Worm (Caenorhabditis elegans) whole organism, L4 larva: ENCODE results near the gene rpoa-49.

Source experiments
- D1046.2 ChIP-seq: fragments of 200-800 bp; sonication (Bioruptor generic); IDR thresholded peaks from 2 replicates; pipeline ENCODE4 v1.3.6; 2022; ENCODE audit warnings: missing genetic modification characterization, missing compliant biosample characterization
- F49E8.2 ChIP-seq: sonication (generic microtip); optimal IDR thresholded peaks from 2 replicates; lab custom pipeline; 2016; ENCODE audit warnings: missing compliant biosample characterization, mild to moderate bottlenecking, missing genetic modification characterization, borderline replicate concordance
- T20F7.1 ChIP-seq: fragments of 200-800 bp; sonication (Bioruptor generic); optimal IDR thresholded peaks from 2 replicates; lab custom pipeline; 2018; ENCODE audit warnings: mild to moderate bottlenecking, missing genetic modification characterization, missing compliant biosample characterization
- Y5F2A.4 ChIP-seq: fragments of 200-800 bp; sonication (Bioruptor generic); optimal IDR thresholded peaks from 2 replicates; lab custom pipeline; 2018; ENCODE audit warnings: mild to moderate bottlenecking, missing genetic modification characterization, missing compliant biosample characterization
- ZK337.2 ChIP-seq: fragments of 200-800 bp; sonication (Bioruptor generic); IDR thresholded peaks from 2 replicates; pipeline ENCODE4 v1.3.6; 2022; ENCODE audit warnings: missing genetic modification reagents, missing genetic modification characterization, missing compliant biosample characterization
- aha-1 ChIP-seq: fragments of 150-350 bp; peaks from one replicate; lab custom pipeline; 2014; ENCODE audit warnings: missing biosample characterization, missing genetic modification characterization
- arid-1 ChIP-seq: fragments of 200-800 bp; sonication (Bioruptor generic); conservative IDR thresholded peaks from 2 replicates; pipeline ENCODE4 v1.3.6; 2022; ENCODE audit warnings: missing genetic modification reagents, missing genetic modification characterization, missing compliant biosample characterization
- ceh-20 ChIP-seq: fragments of 200-800 bp; sonication (Bioruptor generic); IDR thresholded peaks from 2 replicates; pipeline ENCODE4 v1.3.6; 2022; ENCODE audit warnings: missing genetic modification reagents, missing genetic modification characterization, missing compliant biosample characterization
- ceh-28 ChIP-seq: fragments of 150-350 bp; optimal IDR thresholded peaks from 2 replicates; lab custom pipeline; 2014; ENCODE audit warnings: missing biosample characterization, missing genetic modification reagents, missing genetic modification characterization
- ceh-32 ChIP-seq: sonication (generic microtip); optimal IDR thresholded peaks from 2 replicates; lab custom pipeline; 2016; ENCODE audit warnings: mild to moderate bottlenecking, missing genetic modification characterization, missing compliant biosample characterization; ENCODE audit not compliant: poor library complexity
- ces-1 ChIP-seq: fragments of 150-350 bp; sonication (generic microtip); optimal IDR thresholded peaks from 4 replicates; lab custom pipeline; 2014; ENCODE audit warnings: missing biosample characterization, missing genetic modification reagents, missing genetic modification characterization
- daf-12 ChIP-seq: fragments of 150-350 bp; optimal IDR thresholded peaks from 2 replicates; lab custom pipeline; 2014; ENCODE audit warnings: missing biosample characterization, missing genetic modification reagents, missing genetic modification characterization
- daf-19 ChIP-seq: fragments of 200-800 bp; sonication (Bioruptor generic); conservative IDR thresholded peaks from 2 replicates; pipeline ENCODE4 v1.3.6; 2022; ENCODE audit warnings: missing genetic modification characterization, missing compliant biosample characterization
- dmd-9 ChIP-seq: fragments of 200-800 bp; sonication (Bioruptor generic); IDR thresholded peaks from 2 replicates; pipeline ENCODE4 v1.3.6; 2022; ENCODE audit warnings: missing genetic modification reagents, missing genetic modification characterization, missing compliant biosample characterization
- dpl-1 ChIP-seq: fragments of 150-350 bp; optimal IDR thresholded peaks from 2 replicates; lab custom pipeline; 2014; ENCODE audit warnings: missing biosample characterization, missing genetic modification reagents, missing genetic modification characterization
- hmg-1.1 ChIP-seq: fragments of 200-800 bp; sonication (Bioruptor generic); IDR thresholded peaks from 2 replicates; pipeline ENCODE4 v1.3.6; 2022; ENCODE audit warnings: missing genetic modification reagents, missing genetic modification characterization, missing compliant biosample characterization
- jun-1 ChIP-seq: fragments of 150-350 bp; optimal IDR thresholded peaks from 2 replicates; lab custom pipeline; 2014; ENCODE audit warnings: missing biosample characterization, missing genetic modification reagents, missing genetic modification characterization
- lin-1 ChIP-seq: fragments of 200-800 bp; sonication (Bioruptor generic); IDR thresholded peaks from 2 replicates; pipeline ENCODE4 v1.3.6; 2022; ENCODE audit warnings: missing genetic modification reagents, missing genetic modification characterization, missing compliant biosample characterization
- lin-15B ChIP-seq: fragments of 150-350 bp; sonication (generic microtip); optimal IDR thresholded peaks from 3 replicates; lab custom pipeline; 2014; ENCODE audit warnings: missing biosample characterization, missing genetic modification characterization
- lin-38 ChIP-seq: fragments of 200-800 bp; sonication (Bioruptor generic); IDR thresholded peaks from 2 replicates; pipeline ENCODE4 v1.3.6; 2022; ENCODE audit warnings: missing genetic modification reagents, missing genetic modification characterization, missing compliant biosample characterization
- mdt-29 ChIP-seq: fragments of 200-800 bp; sonication (Bioruptor generic); IDR thresholded peaks from 2 replicates; pipeline ENCODE4 v1.3.6; 2022; ENCODE audit warnings: missing genetic modification reagents, missing genetic modification characterization, missing compliant biosample characterization
- mxl-2 ChIP-seq: fragments of 200-800 bp; sonication (Bioruptor generic); conservative IDR thresholded peaks from 2 replicates; pipeline ENCODE4 v1.3.6; 2022; ENCODE audit warnings: missing genetic modification reagents, missing genetic modification characterization, missing compliant biosample characterization
- mxl-3 ChIP-seq: fragments of 200-800 bp; sonication (Bioruptor generic); optimal IDR thresholded peaks from 2 replicates; lab custom pipeline; 2018; ENCODE audit warnings: mild to moderate bottlenecking, missing genetic modification characterization, missing compliant biosample characterization
- nhr-237 ChIP-seq: sonication (generic microtip); optimal IDR thresholded peaks from 2 replicates; lab custom pipeline; 2017; ENCODE audit warnings: missing biosample characterization, missing genetic modification characterization
- nhr-25 ChIP-seq: sonication (generic microtip); optimal IDR thresholded peaks from 2 replicates; lab custom pipeline; 2017; ENCODE audit warnings: missing genetic modification characterization, mild to moderate bottlenecking, missing compliant biosample characterization, antibody characterized with exemption, moderate library complexity, borderline replicate concordance; ENCODE audit not compliant: insufficient read depth
- nhr-28 ChIP-seq: fragments of 150-350 bp; optimal IDR thresholded peaks from 2 replicates; lab custom pipeline; 2014; ENCODE audit warnings: missing biosample characterization, missing genetic modification characterization
- nhr-48 ChIP-seq: sonication (generic microtip); optimal IDR thresholded peaks from 2 replicates; lab custom pipeline; 2016; ENCODE audit warnings: mild to moderate bottlenecking, missing genetic modification characterization, missing compliant biosample characterization
- nhr-6 ChIP-seq: fragments of 150-350 bp; optimal IDR thresholded peaks from 2 replicates; lab custom pipeline; 2014; ENCODE audit warnings: missing biosample characterization, missing genetic modification characterization
- pha-4 ChIP-seq, 2 experiments: fragments of 150-350 bp in 1 of 2; fragments of 200-800 bp in 1 of 2; sonication (Bioruptor generic) in 1 of 2; IDR thresholded peaks in 1 of 2; optimal IDR thresholded peaks in 1 of 2; 2 replicates each; pipeline versions ENCODE4 v1.3.6 to Lab custom; 2014 to 2022; ENCODE audit warnings: missing genetic modification characterization in 2 of 2, missing genetic modification reagents in 2 of 2, missing biosample characterization in 1 of 2, missing compliant biosample characterization in 1 of 2
- php-3 ChIP-seq: fragments of 200-800 bp; sonication (Bioruptor generic); IDR thresholded peaks from 2 replicates; pipeline ENCODE4 v1.3.6; 2022; ENCODE audit warnings: missing genetic modification reagents, missing genetic modification characterization, missing compliant biosample characterization
- pqm-1 ChIP-seq: sonication (generic microtip); optimal IDR thresholded peaks from 2 replicates; lab custom pipeline; 2017; ENCODE audit warnings: missing biosample characterization, missing genetic modification characterization
- rbr-2 ChIP-seq: sonication (generic microtip); optimal IDR thresholded peaks from 2 replicates; lab custom pipeline; 2016; ENCODE audit warnings: missing genotype, missing genetic modification characterization, missing compliant biosample characterization
- saeg-2 ChIP-seq: fragments of 200-800 bp; sonication (Bioruptor generic); IDR thresholded peaks from 2 replicates; pipeline ENCODE4 v1.3.6; 2022; ENCODE audit warnings: missing genetic modification reagents, missing genetic modification characterization, missing compliant biosample characterization
- skn-1 ChIP-seq: fragments of 150-350 bp; optimal IDR thresholded peaks from 2 replicates; lab custom pipeline; 2014; ENCODE audit warnings: missing biosample characterization, missing genetic modification characterization
- tra-1 ChIP-seq: fragments of 200-800 bp; sonication (Bioruptor generic); IDR thresholded peaks from 2 replicates; pipeline ENCODE4 v1.3.6; 2022; ENCODE audit warnings: missing genetic modification reagents, missing genetic modification characterization, missing compliant biosample characterization
- unc-62 ChIP-seq, 3 experiments: fragments of 150-350 bp in 1 of 3; sonication (generic microtip); optimal IDR thresholded peaks in 2 of 3; peaks in 1 of 3; 1 replicate in 1 of 3; 2 replicates in 2 of 3; lab custom pipeline; 2014 to 2017; ENCODE audit warnings: missing biosample characterization in 3 of 3, missing genetic modification characterization in 3 of 3, missing genetic modification reagents in 3 of 3, missing genotype in 1 of 3
- zfp-3 ChIP-seq: fragments of 200-800 bp; sonication (Bioruptor generic); conservative IDR thresholded peaks from 2 replicates; pipeline ENCODE4 v1.3.6; 2022; ENCODE audit warnings: missing genetic modification reagents, missing genetic modification characterization, missing compliant biosample characterization
- zip-2 ChIP-seq: fragments of 150-350 bp; optimal IDR thresholded peaks from 2 replicates; lab custom pipeline; 2014; ENCODE audit warnings: missing biosample characterization, missing genetic modification characterization

Gene rpoa-49

ce11 chrII:66322-66721 lies 21.5 kb downstream of the rpoa-49 start (continued):
- no peak for TF ChIP-seq lin-1 (GFP tag; lab: Robert Waterston, UW)
- TF ChIP-seq php-3 (GFP tag; lab: Robert Waterston, UW), result no peak
- TF ChIP-seq aha-1 (tag; lab: Kevin White, UChicago), result peak; percentile 86
- TF ChIP-seq skn-1 (tag; lab: Kevin White, UChicago), result no peak
- no peak for TF ChIP-seq mdt-29 (GFP tag; lab: Robert Waterston, UW)
- TF ChIP-seq nhr-48 (tag; lab: Kevin White, UChicago), result peak; percentile 44
- peak; percentile 82 for TF ChIP-seq mxl-3 (GFP tag; lab: Kevin White, UChicago)
- no peak for TF ChIP-seq D1046.2
- TF ChIP-seq dmd-9 (GFP tag; lab: Robert Waterston, UW), result no peak
- no peak for TF ChIP-seq saeg-2
- no peak for TF ChIP-seq zip-2 (tag; lab: Kevin White, UChicago)
- TF ChIP-seq arid-1 (GFP tag; lab: Robert Waterston, UW), result 0 out of 2 replicates have a peak, but pooled peaks have one; percentile 21
- no peak for TF ChIP-seq lin-38 (GFP tag; lab: Robert Waterston, UW)
- TF ChIP-seq ceh-28 (tag; lab: Kevin White, UChicago), result no peak
- no peak for TF ChIP-seq lin-15B (tag; lab: Kevin White, UChicago)
- peak in 1 of 2 experiments; percentile 57 for TF ChIP-seq unc-62 (GFP tag; optimal IDR thresholded peaks at IDR 0.05 in 1 of 2; lab: Kevin White, UChicago)
- TF ChIP-seq unc-62 (tag; optimal IDR thresholded peaks at IDR 0.05; lab: Kevin White, UChicago), result no peak
- TF ChIP-seq rbr-2 (tag; lab: Kevin White, UChicago), result peak; percentile 28
- peak; percentile 17 for TF ChIP-seq nhr-6
- no peak for TF ChIP-seq Y5F2A.4
- no peak for TF ChIP-seq T20F7.1 (GFP tag; lab: Kevin White, UChicago)
- TF ChIP-seq daf-12 (tag; lab: Kevin White, UChicago), result no peak
- no peak for TF ChIP-seq nhr-237 (tag; lab: Kevin White, UChicago)
- no peak for TF ChIP-seq mxl-2 (GFP tag; lab: Robert Waterston, UW)
- no peak for TF ChIP-seq ces-1 (GFP tag; lab: Kevin White, UChicago)
- no peak for TF ChIP-seq daf-19 (GFP tag; lab: Robert Waterston, UW)
- TF ChIP-seq F49E8.2 (tag; lab: Kevin White, UChicago), result no peak
- TF ChIP-seq tra-1 (GFP tag; lab: Robert Waterston, UW), result no peak
- no peak for TF ChIP-seq pha-4 (GFP tag; IDR thresholded peaks at IDR 0.05; lab: Robert Waterston, UW)
- no peak for TF ChIP-seq pha-4 (tag; optimal IDR thresholded peaks at IDR 0.05; lab: Kevin White, UChicago)
- TF ChIP-seq jun-1 (tag; lab: Kevin White, UChicago), result no peak
- peak; percentile 48 for TF ChIP-seq nhr-25

ce11 chrII:67663-68062 lies 22.8 kb downstream of the rpoa-49 start:
- TF ChIP-seq unc-62 (GFP tag; optimal IDR thresholded peaks at IDR 0.05 in 1 of 2; lab: Kevin White, UChicago) (peak in 1 of 2 experiments; percentile 86), unc-62 (tag; optimal IDR thresholded peaks at IDR 0.05; lab: Kevin White, UChicago) (no peak), nhr-28 (peak; percentile 65), pqm-1 (tag; lab: Kevin White, UChicago) (peak; percentile 79), zfp-3 (GFP tag; lab: Robert Waterston, UW) (no peak)

- TF ChIP-seq ceh-32 (tag; lab: Kevin White, UChicago) (no peak), ZK337.2 (GFP tag; lab: Robert Waterston, UW) (no peak), T20F7.1 (GFP tag; lab: Kevin White, UChicago) (no peak), ceh-20 (GFP tag; lab: Robert Waterston, UW) (no peak), dpl-1 (GFP tag; lab: Kevin White, UChicago) (no peak), aha-1 (tag; lab: Kevin White, UChicago) (peak; percentile 77), Y5F2A.4 (no peak), lin-38 (GFP tag; lab: Robert Waterston, UW) (no peak), hmg-1.1 (GFP tag; lab: Robert Waterston, UW) (no peak)
Measured at ce11 chrII:68757-69156, 23.9 kb downstream of the rpoa-49 start.
